Fruit fly (Drosophila melanogaster): ENCODE measurements around the gene D19A.

Gene D19A

dm6 chr3L:6142313-6142712 is 46.6 kb downstream of the D19A start, which contains the start of gene Cpr65Aw:
TSS of gene Cpr65Aw (minus strand) at chr3L:6142413.
- no peak for TF ChIP-seq salr (GFP tag; optimal IDR thresholded peaks at IDR 0.05)
- TF ChIP-seq CG8119 (GFP tag; IDR thresholded peaks at IDR 0.05) = no peak
- no peak for TF ChIP-seq Ets96B (tag; optimal IDR thresholded peaks at IDR 0.05)
- no peak for TF ChIP-seq Hr38 (GFP tag; optimal IDR thresholded peaks at IDR 0.05)
- TF ChIP-seq Lpt (GFP tag; optimal IDR thresholded peaks at IDR 0.05) = no peak
- no peak for TF ChIP-seq Ets21C (GFP tag; optimal IDR thresholded peaks at IDR 0.05)
- TF ChIP-seq CG34406 (GFP tag; optimal IDR thresholded peaks at IDR 0.05) = no peak
- TF ChIP-seq CG16779 (tag; optimal IDR thresholded peaks at IDR 0.05) = no peak
- TF ChIP-seq CG11294 (GFP tag; IDR thresholded peaks at IDR 0.05) = no peak
- no peak for TF ChIP-seq Smox (GFP tag; optimal IDR thresholded peaks at IDR 0.05)
- TF ChIP-seq dac (GFP tag; optimal IDR thresholded peaks at IDR 0.05) = no peak
- no peak for TF ChIP-seq cyc (GFP tag; optimal IDR thresholded peaks at IDR 0.05)

dm6 chr3L:6141538-6141937 is 47.4 kb downstream of the D19A start:
- TF ChIP-seq vri (GFP tag; optimal IDR thresholded peaks at IDR 0.05) = peak; percentile 90
- no peak for TF ChIP-seq Sox14 (GFP tag; optimal IDR thresholded peaks at IDR 0.05)
- no peak for TF ChIP-seq eg (GFP tag; IDR thresholded peaks at IDR 0.05)
- TF ChIP-seq Hr38 (GFP tag; optimal IDR thresholded peaks at IDR 0.05) = no peak
- TF ChIP-seq Blimp-1 (GFP tag; optimal IDR thresholded peaks at IDR 0.05) = peak; percentile 92

dm6 chr3L:6140771-6141472 is 48.0 kb downstream of the D19A start:
- TF ChIP-seq CG34406 (GFP tag; optimal IDR thresholded peaks at IDR 0.05) (peak; percentile 29), acj6 (GFP tag; optimal IDR thresholded peaks at IDR 0.05) (peak; percentile 3), CG8632 (GFP tag; optimal IDR thresholded peaks at IDR 0.05) (peak; percentile 21), Hr39 (GFP tag; optimal IDR thresholded peaks at IDR 0.05) (no peak), CG9139 (GFP tag; optimal IDR thresholded peaks at IDR 0.05) (no peak), Eip75B (GFP tag; optimal IDR thresholded peaks at IDR 0.05) (no peak), Eip78C (GFP tag) (peak; percentile 76), CG10631 (GFP tag; optimal IDR thresholded peaks at IDR 0.05) (peak; percentile 9), CG8319 (GFP tag; optimal IDR thresholded peaks at IDR 0.05) (peak; percentile 5), pdm3 (GFP tag; optimal IDR thresholded peaks at IDR 0.05) (no peak), svp (GFP tag) (no peak), CG15336 (GFP tag; IDR thresholded peaks at IDR 0.05) (no peak), Gug (GFP tag; IDR thresholded peaks at IDR 0.05) (no peak)

dm6 chr3L:6139924-6140574 is 48.9 kb downstream of the D19A start, which contains the start of gene Cpr65Av:
TSS of gene Cpr65Av (minus strand) at chr3L:6139974.
- TF ChIP-seq CG6276 (GFP tag; optimal IDR thresholded peaks at IDR 0.05) = no peak
- no peak for TF ChIP-seq CG3032 (tag; optimal IDR thresholded peaks at IDR 0.05)
- TF ChIP-seq fkh (GFP tag; optimal IDR thresholded peaks at IDR 0.05) = peak; percentile 56

dm6 chr3L:6138586-6138985 is 50.3 kb downstream of the D19A start:
- TF ChIP-seq Sox102F (GFP tag; optimal IDR thresholded peaks at IDR 0.05) = no peak
- TF ChIP-seq CG7368 (GFP tag; optimal IDR thresholded peaks at IDR 0.05) = no peak
- no peak for TF ChIP-seq Sox15 (GFP tag; optimal IDR thresholded peaks at IDR 0.05)

All from whole organism, prepupa.